Worm (Caenorhabditis elegans) whole organism, L4 larva: ENCODE results near the gene agt-1.

Experiments used
- F10B5.3 ChIP-seq: sonication (generic microtip); optimal IDR thresholded peaks from 2 replicates; lab custom pipeline; 2016; ENCODE audit warnings: mild to moderate bottlenecking, missing genetic modification characterization, missing compliant biosample characterization
- attf-4 ChIP-seq: sonication (generic microtip); optimal IDR thresholded peaks from 3 replicates; lab custom pipeline; 2017; ENCODE audit warnings: missing biosample characterization, missing genetic modification characterization
- ceh-28 ChIP-seq: fragments of 150-350 bp; optimal IDR thresholded peaks from 2 replicates; lab custom pipeline; 2014; ENCODE audit warnings: missing biosample characterization, missing genetic modification reagents, missing genetic modification characterization
- ceh-44 ChIP-seq: fragments of 200-800 bp; sonication (Bioruptor generic); IDR thresholded peaks from 2 replicates; pipeline ENCODE4 v1.3.6; 2022; ENCODE audit warnings: missing genetic modification reagents, missing genetic modification characterization, missing compliant biosample characterization
- fkh-10 ChIP-seq: fragments of 150-350 bp; optimal IDR thresholded peaks from 2 replicates; lab custom pipeline; 2014; ENCODE audit warnings: missing biosample characterization, missing genetic modification reagents, missing genetic modification characterization
- lin-39 ChIP-seq: fragments of 150-350 bp; optimal IDR thresholded peaks from 2 replicates; lab custom pipeline; 2014; ENCODE audit warnings: missing biosample characterization, missing genetic modification reagents, missing genetic modification characterization
- madf-5 ChIP-seq, 2 experiments: fragments of 200-800 bp; sonication (Bioruptor generic); IDR thresholded peaks; 2 replicates each; pipeline ENCODE4 v1.3.6; 2022; ENCODE audit warnings: missing compliant biosample characterization in 2 of 2, missing genetic modification characterization in 2 of 2
- snpc-4 ChIP-seq: fragments of 150-350 bp; optimal IDR thresholded peaks from 2 replicates; lab custom pipeline; 2014; ENCODE audit warnings: missing biosample characterization, missing genetic modification characterization
- unc-62 ChIP-seq, 3 experiments: fragments of 150-350 bp in 1 of 3; sonication (generic microtip); optimal IDR thresholded peaks in 2 of 3; peaks in 1 of 3; 1 replicate in 1 of 3; 2 replicates in 2 of 3; lab custom pipeline; 2014 to 2017; ENCODE audit warnings: missing biosample characterization in 3 of 3, missing genetic modification characterization in 3 of 3, missing genetic modification reagents in 3 of 3, missing genotype in 1 of 3
- ztf-11 ChIP-seq: fragments of 150-350 bp; optimal IDR thresholded peaks from 2 replicates; lab custom pipeline; 2014; ENCODE audit warnings: missing biosample characterization, missing genetic modification characterization

DNA sequence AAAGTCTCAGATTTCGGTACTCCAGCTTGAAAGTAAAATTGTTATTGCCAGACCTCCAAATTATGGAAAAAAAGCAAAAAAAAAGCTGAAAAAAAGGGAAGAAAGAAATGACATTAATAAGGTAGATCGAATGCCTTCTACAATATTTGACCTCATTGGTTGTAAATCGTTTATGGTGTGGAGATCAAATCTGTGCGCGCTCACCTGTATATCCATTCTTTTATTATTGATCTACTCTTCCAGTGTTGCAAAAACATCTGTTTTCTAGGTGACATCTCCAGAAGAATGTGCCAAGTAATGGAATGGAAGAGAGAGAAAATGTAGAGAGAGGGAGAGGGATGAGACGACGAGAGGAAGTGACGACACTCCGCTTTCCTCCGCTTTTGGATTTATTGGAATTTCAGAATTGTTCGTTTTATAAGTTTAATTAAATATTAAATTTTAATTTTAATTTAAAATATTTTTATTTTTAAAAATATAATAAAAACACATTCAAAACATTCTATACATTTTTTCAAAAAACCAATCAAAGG is 46.6 kb upstream of the agt-1 start, which contains the start of the genes pik-1 and aptf-2:
- TF ChIP-seq F10B5.3 (tag; lab: Kevin White, UChicago) (no peak), lin-39 (tag; lab: Kevin White, UChicago) (no peak), unc-62 (GFP tag; optimal IDR thresholded peaks at IDR 0.05 in 1 of 2; lab: Kevin White, UChicago) (no peak), unc-62 (tag; optimal IDR thresholded peaks at IDR 0.05; lab: Kevin White, UChicago) (no peak), ceh-28 (tag; lab: Kevin White, UChicago) (no peak), ztf-11 (tag; lab: Kevin White, UChicago) (no peak), attf-4 (no peak), snpc-4 (tag; lab: Kevin White, UChicago) (no peak), madf-5 (GFP tag; IDR thresholded peaks at IDR 0.05; lab: Robert Waterston, UW) (no peak), ceh-44 (GFP tag; lab: Robert Waterston, UW) (no peak), fkh-10 (GFP tag; lab: Kevin White, UChicago) (no peak)
